Worm (Caenorhabditis elegans): ENCODE measurements around the gene mct-5.

Gene mct-5

ce11 chrII:7050021-7050722 is 48.2 kb downstream of the mct-5 start, which contains the start of the genes tcer-1 and ZK1127.5:
Gene tcer-1 (minus strand): TSS chrII:7050071.
Gene ZK1127.5 (plus strand): TSS chrII:7050672.
- TF ChIP-seq nhr-6 (tag; optimal IDR thresholded peaks at IDR 0.05) (peak; percentile 44), mes-2 (tag; optimal IDR thresholded peaks at IDR 0.05; ENCODE audit: poor library complexity, severe bottlenecking) (peak; percentile 68), dmd-6 (GFP tag; IDR thresholded peaks at IDR 0.05) (0 out of 2 replicates have a peak, but pooled peaks have one; percentile 9), dpl-1 (GFP tag; optimal IDR thresholded peaks at IDR 0.05) (peak; percentile 65), lsy-2 (tag; optimal IDR thresholded peaks at IDR 0.05) (peak in 1 of 2 experiments; percentile 83), lin-1 (GFP tag; IDR thresholded peaks at IDR 0.05) (no peak), nhr-102 (tag; optimal IDR thresholded peaks at IDR 0.05) (no peak), zip-11 (GFP tag; IDR thresholded peaks at IDR 0.05) (no peak), zag-1 (tag; optimal IDR thresholded peaks at IDR 0.05) (no peak), nhr-28 (tag; optimal IDR thresholded peaks at IDR 0.05) (peak; percentile 18), daf-19 (GFP tag; conservative IDR thresholded peaks at IDR 0.05) (no peak), nhr-111 (GFP tag; optimal IDR thresholded peaks at IDR 0.05) (no peak), dve-1 (tag; optimal IDR thresholded peaks at IDR 0.05; ENCODE audit: insufficient read depth) (peak; percentile 50), D1046.2 (GFP tag; IDR thresholded peaks at IDR 0.05) (no peak), unc-39 (tag; optimal IDR thresholded peaks at IDR 0.05) (no peak), T20F7.1 (GFP tag; optimal IDR thresholded peaks at IDR 0.05) (peak; percentile 57), lin-13 (GFP tag; optimal IDR thresholded peaks at IDR 0.05) (no peak), cey-2 (tag; optimal IDR thresholded peaks at IDR 0.05; ENCODE audit: borderline replicate concordance, insufficient read depth) (no peak), hmg-1.1 (GFP tag; IDR thresholded peaks at IDR 0.05) (no peak), skn-1 (tag; optimal IDR thresholded peaks at IDR 0.05) (no peak), hlh-11 (tag; optimal IDR thresholded peaks at IDR 0.05) (no peak), mdt-29 (GFP tag; IDR thresholded peaks at IDR 0.05) (no peak), vab-7 (GFP tag; IDR thresholded peaks at IDR 0.05) (no peak), mep-1 (tag; optimal IDR thresholded peaks at IDR 0.05) (peak; percentile 65), jun-1 (tag; optimal IDR thresholded peaks at IDR 0.05) (no peak), mdl-1 (tag; optimal IDR thresholded peaks at IDR 0.05) (peak in 1 of 2 experiments; percentile 6), rbr-2 (tag; optimal IDR thresholded peaks at IDR 0.05) (peak; percentile 30), duxl-1 (tag; optimal IDR thresholded peaks at IDR 0.05; ENCODE audit: poor library complexity) (no peak), hlh-30 (tag; optimal IDR thresholded peaks at IDR 0.05; ENCODE audit: insufficient read depth) (peak; percentile 36), lin-29 (GFP tag; IDR thresholded peaks at IDR 0.05) (no peak), Y5F2A.4 (GFP tag; optimal IDR thresholded peaks at IDR 0.05) (no peak), nhr-25 (tag; optimal IDR thresholded peaks at IDR 0.05; ENCODE audit: borderline replicate concordance, insufficient read depth) (no peak), lin-38 (GFP tag; IDR thresholded peaks at IDR 0.05) (peak; percentile 96), spr-3 (GFP tag; optimal IDR thresholded peaks at IDR 0.05) (no peak), ceh-44 (GFP tag; IDR thresholded peaks at IDR 0.05) (no peak), daf-16 (GFP tag; optimal IDR thresholded peaks at IDR 0.05) (no peak), daf-16 (tag; optimal IDR thresholded peaks at IDR 0.05) (peak; percentile 31), ctbp-1 (GFP tag; IDR thresholded peaks at IDR 0.05) (no peak), F44E2.7 (GFP tag; IDR thresholded peaks at IDR 0.05) (no peak), pqm-1 (tag; optimal IDR thresholded peaks at IDR 0.05) (no peak), unc-130 (GFP tag; optimal IDR thresholded peaks at IDR 0.05) (peak; percentile 43)
